Fruit fly (Drosophila melanogaster) whole organism, prepupa: ENCODE results near the gene CG42714.

Experiments
- Blimp-1 ChIP-seq: fragments of 200-800 bp; sonication (Bioruptor generic); optimal IDR thresholded peaks from 3 replicates; lab custom pipeline; 2017; ENCODE audit warnings: missing biosample characterization, missing genetic modification characterization, mild to moderate bottlenecking, moderate library complexity, missing genetic modification reagents
- CG11294 ChIP-seq: fragments of 200-800 bp; sonication (Bioruptor generic); IDR thresholded peaks from 2 replicates; pipeline ENCODE4 v1.3.6; 2022; ENCODE audit warnings: missing biosample characterization, missing genetic modification characterization
- CG11762 ChIP-seq: fragments of 200-800 bp; sonication (Bioruptor generic); optimal IDR thresholded peaks from 3 replicates; lab custom pipeline; 2016; ENCODE audit warnings: missing biosample characterization, missing genetic modification characterization; ENCODE audit not compliant: insufficient read depth
- CG11902 ChIP-seq: fragments of 200-800 bp; sonication (Bioruptor generic); optimal IDR thresholded peaks from 3 replicates; lab custom pipeline; 2016; ENCODE audit warnings: missing biosample characterization, missing genetic modification characterization
- CG15336 ChIP-seq: fragments of 200-800 bp; sonication (Bioruptor generic); IDR thresholded peaks from 2 replicates; pipeline ENCODE4 v1.3.6; 2022; ENCODE audit warnings: missing biosample characterization, missing genetic modification characterization
- CG1621 ChIP-seq: fragments of 200-800 bp; sonication (Bioruptor generic); optimal IDR thresholded peaks from 3 replicates; lab custom pipeline; 2018; ENCODE audit warnings: missing biosample characterization, mild to moderate bottlenecking, missing genetic modification characterization
- CG16779 ChIP-seq: fragments of 200-800 bp; sonication (Bioruptor generic); optimal IDR thresholded peaks from 3 replicates; lab custom pipeline; 2017; ENCODE audit warnings: missing biosample characterization, mild to moderate bottlenecking, missing genetic modification characterization
- CG3032 ChIP-seq: fragments of 200-800 bp; optimal IDR thresholded peaks from 2 replicates; lab custom pipeline; 2019; ENCODE audit warnings: missing biosample characterization, mild to moderate bottlenecking, missing genetic modification characterization, moderate library complexity
- CG31627 ChIP-seq: fragments of 200-800 bp; sonication (Bioruptor generic); optimal IDR thresholded peaks from 3 replicates; lab custom pipeline; 2016; ENCODE audit warnings: missing biosample characterization, missing genetic modification characterization
- CG32006 ChIP-seq: fragments of 200-800 bp; sonication (Bioruptor generic); optimal IDR thresholded peaks from 3 replicates; lab custom pipeline; 2017; ENCODE audit warnings: missing biosample characterization, mild to moderate bottlenecking, missing genetic modification characterization
- CG34406 ChIP-seq: fragments of 200-800 bp; sonication (Bioruptor generic); optimal IDR thresholded peaks from 3 replicates; lab custom pipeline; 2016; ENCODE audit warnings: missing biosample characterization, missing genetic modification characterization
- CG3919 ChIP-seq: fragments of 200-800 bp; sonication (Bioruptor generic); optimal IDR thresholded peaks from 3 replicates; lab custom pipeline; 2016; ENCODE audit warnings: missing biosample characterization, missing genetic modification characterization
- CG4318 ChIP-seq: fragments of 200-800 bp; sonication (Bioruptor generic); optimal IDR thresholded peaks from 3 replicates; lab custom pipeline; 2017; ENCODE audit warnings: missing biosample characterization, mild to moderate bottlenecking, missing genetic modification characterization
- CG6163 ChIP-seq: fragments of 200-800 bp; sonication (Bioruptor generic); IDR thresholded peaks from 3 replicates; pipeline ENCODE4 v1.3.6; 2022; ENCODE audit warnings: missing biosample characterization, missing genetic modification characterization
- CG6276 ChIP-seq: fragments of 200-800 bp; sonication (Bioruptor generic); optimal IDR thresholded peaks from 2 replicates; lab custom pipeline; 2017; ENCODE audit warnings: missing biosample characterization, mild to moderate bottlenecking, missing genetic modification characterization
- CG6854 ChIP-seq: fragments of 200-800 bp; sonication (Bioruptor generic); optimal IDR thresholded peaks from 2 replicates; lab custom pipeline; 2017; ENCODE audit warnings: missing biosample characterization, mild to moderate bottlenecking, missing genetic modification characterization
- CG7368 ChIP-seq: fragments of 200-800 bp; sonication (Bioruptor generic); optimal IDR thresholded peaks from 3 replicates; lab custom pipeline; 2016; ENCODE audit warnings: missing biosample characterization, missing genetic modification characterization
- CG8119 ChIP-seq: fragments of 200-800 bp; sonication (Bioruptor generic); IDR thresholded peaks from 3 replicates; pipeline ENCODE4 v1.3.6; 2022; ENCODE audit warnings: missing biosample characterization, missing genetic modification characterization
- CG8319 ChIP-seq: fragments of 200-800 bp; sonication (Bioruptor generic); optimal IDR thresholded peaks from 3 replicates; lab custom pipeline; 2016; ENCODE audit warnings: missing biosample characterization, missing genetic modification characterization
- CG9139 ChIP-seq: fragments of 200-800 bp; sonication (Bioruptor generic); optimal IDR thresholded peaks from 3 replicates; lab custom pipeline; 2017; ENCODE audit warnings: missing biosample characterization, mild to moderate bottlenecking, missing genetic modification characterization
- Eip78C ChIP-seq: fragments of 200-800 bp; sonication (Bioruptor generic); peaks from one replicate; lab custom pipeline; 2016; ENCODE audit warnings: missing biosample characterization, missing genetic modification characterization
- Eip93F ChIP-seq: fragments of 200-800 bp; sonication (Bioruptor generic); optimal IDR thresholded peaks from 2 replicates; lab custom pipeline; 2016; ENCODE audit warnings: missing biosample characterization, mild to moderate bottlenecking, missing genetic modification characterization
- Gug ChIP-seq: fragments of 200-800 bp; sonication (Bioruptor generic); IDR thresholded peaks from 2 replicates; pipeline ENCODE4 v1.3.6; 2022; ENCODE audit warnings: missing biosample characterization, missing genetic modification characterization
- Hr38 ChIP-seq: sonication (Bioruptor generic); optimal IDR thresholded peaks from 2 replicates; lab custom pipeline; 2016; ENCODE audit warnings: missing biosample characterization, missing genetic modification characterization
- Hr39 ChIP-seq: fragments of 200-800 bp; sonication (Bioruptor generic); optimal IDR thresholded peaks from 2 replicates; lab custom pipeline; 2016; ENCODE audit warnings: missing biosample characterization, missing genetic modification characterization
- Hr4 ChIP-seq: fragments of 200-800 bp; sonication (Bioruptor generic); optimal IDR thresholded peaks from 3 replicates; lab custom pipeline; 2016; ENCODE audit warnings: missing biosample characterization, missing genetic modification characterization
- Met ChIP-seq: fragments of 200-800 bp; sonication (Bioruptor generic); optimal IDR thresholded peaks from 3 replicates; lab custom pipeline; 2016; ENCODE audit warnings: missing biosample characterization, missing genetic modification characterization
- OdsH ChIP-seq: fragments of 200-800 bp; sonication (Bioruptor generic); optimal IDR thresholded peaks from 3 replicates; lab custom pipeline; 2016; ENCODE audit warnings: missing biosample characterization, missing genetic modification characterization
- Smox ChIP-seq: fragments of 200-800 bp; sonication (Bioruptor generic); optimal IDR thresholded peaks from 3 replicates; lab custom pipeline; 2016; ENCODE audit warnings: missing biosample characterization, missing genetic modification characterization
- Sox102F ChIP-seq: fragments of 200-800 bp; sonication (Bioruptor generic); optimal IDR thresholded peaks from 2 replicates; lab custom pipeline; 2016; ENCODE audit warnings: missing biosample characterization, mild to moderate bottlenecking, missing genetic modification characterization
- Sox15 ChIP-seq: fragments of 200-800 bp; sonication (Bioruptor generic); optimal IDR thresholded peaks from 3 replicates; lab custom pipeline; 2016; ENCODE audit warnings: missing biosample characterization, missing genetic modification characterization
- acj6 ChIP-seq: fragments of 200-800 bp; sonication (Bioruptor generic); optimal IDR thresholded peaks from 3 replicates; lab custom pipeline; 2016; ENCODE audit warnings: missing biosample characterization, missing genetic modification characterization
- dac ChIP-seq: fragments of 200-800 bp; sonication (Bioruptor generic); optimal IDR thresholded peaks from 2 replicates; lab custom pipeline; 2017; ENCODE audit warnings: missing biosample characterization, mild to moderate bottlenecking, missing genetic modification characterization
- dsx ChIP-seq: fragments of 200-800 bp; optimal IDR thresholded peaks from 3 replicates; lab custom pipeline; 2019; ENCODE audit warnings: missing biosample characterization, mild to moderate bottlenecking, missing genetic modification characterization, moderate library complexity; ENCODE audit not compliant: poor library complexity, severe bottlenecking
- eg ChIP-seq: fragments of 200-800 bp; sonication (Bioruptor generic); IDR thresholded peaks from 3 replicates; pipeline ENCODE4 v1.3.6; 2022; ENCODE audit warnings: missing biosample characterization, missing genetic modification characterization
- fd59A ChIP-seq: fragments of 200-800 bp; sonication (Bioruptor generic); optimal IDR thresholded peaks from 2 replicates; lab custom pipeline; 2017; ENCODE audit warnings: missing biosample characterization, mild to moderate bottlenecking, missing genetic modification characterization, missing genetic modification reagents
- fd85E ChIP-seq: fragments of 200-800 bp; sonication (Bioruptor generic); optimal IDR thresholded peaks from 3 replicates; lab custom pipeline; 2016; ENCODE audit warnings: missing biosample characterization, missing genetic modification characterization
- fkh ChIP-seq: fragments of 200-800 bp; sonication (Bioruptor generic); optimal IDR thresholded peaks from 3 replicates; lab custom pipeline; 2017; ENCODE audit warnings: missing biosample characterization, mild to moderate bottlenecking, missing genetic modification characterization, moderate library complexity
- net ChIP-seq: fragments of 200-800 bp; sonication (Bioruptor generic); optimal IDR thresholded peaks from 3 replicates; lab custom pipeline; 2016; ENCODE audit warnings: missing biosample characterization, missing genetic modification characterization
- ss ChIP-seq, 2 experiments: fragments of 200-800 bp; sonication (Bioruptor generic); optimal IDR thresholded peaks; 2 replicates in 1 of 2; 3 replicates in 1 of 2; lab custom pipeline; 2017 to 2018; ENCODE audit warnings: mild to moderate bottlenecking in 2 of 2, missing biosample characterization in 2 of 2, missing genetic modification characterization in 2 of 2, moderate library complexity in 1 of 2
- svp ChIP-seq: fragments of 200-800 bp; sonication (Bioruptor generic); peaks from one replicate; lab custom pipeline; 2016; ENCODE audit warnings: missing biosample characterization, missing genetic modification characterization

The CG42714 gene

DNA sequence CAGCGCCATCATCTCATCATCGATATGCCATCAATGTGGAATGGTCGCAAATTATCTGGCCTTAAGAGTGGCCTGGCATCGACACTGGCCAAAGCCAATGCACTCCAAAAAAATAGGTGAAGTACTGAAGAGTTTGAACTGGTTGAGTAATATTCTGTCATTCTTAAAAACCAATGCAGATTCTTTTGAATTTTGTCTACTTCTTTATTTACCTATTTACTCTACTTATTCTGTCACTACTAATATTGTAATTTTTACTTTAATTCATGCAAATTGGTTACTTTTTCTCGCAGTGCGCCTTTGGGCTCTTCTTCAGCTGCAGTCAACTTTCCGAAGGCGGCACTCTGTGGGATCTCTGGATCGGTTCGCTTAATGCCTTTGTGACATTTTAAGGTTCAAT is 35.1 kb upstream of the CG42714 start (continued):
- TF ChIP-seq ss (GFP tag; optimal IDR thresholded peaks at IDR 0.05; lab: Kevin White, UChicago) (no peak), CG15336 (GFP tag; lab: Robert Waterston, UW) (peak; percentile 49), CG8319 (GFP tag; lab: Kevin White, UChicago) (peak; percentile 59), Met (GFP tag; lab: Kevin White, UChicago) (peak; percentile 67), CG11294 (GFP tag; lab: Robert Waterston, UW) (no peak), fd85E (GFP tag; lab: Kevin White, UChicago) (no peak), OdsH (GFP tag; lab: Kevin White, UChicago) (peak; percentile 62), CG31627 (GFP tag; lab: Kevin White, UChicago) (peak; percentile 57), CG11762 (peak; percentile 21), net (GFP tag; lab: Kevin White, UChicago) (peak; percentile 46), CG3032 (tag; lab: Kevin White, UChicago) (peak; percentile 36)

DNA sequence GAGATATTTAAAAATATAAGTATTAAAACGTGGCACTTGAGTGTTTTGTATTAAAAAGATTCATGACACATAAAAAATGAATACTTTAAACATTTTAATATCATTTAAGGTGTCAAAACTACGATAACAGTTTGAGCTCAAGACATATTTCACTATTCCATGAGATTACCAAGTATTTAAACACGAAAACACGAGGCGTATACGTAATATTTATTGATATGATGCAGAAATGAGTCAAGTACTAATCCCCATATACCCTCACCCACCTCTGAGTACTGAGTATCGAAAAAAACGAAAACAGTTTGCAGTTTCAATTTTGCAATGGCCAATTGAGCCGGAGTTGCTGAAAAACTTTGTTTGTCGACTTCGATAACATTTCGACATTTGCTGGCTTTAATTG is 34.2 kb upstream of the CG42714 start:
- TF ChIP-seq OdsH (GFP tag; lab: Kevin White, UChicago) = peak; percentile 33
- no peak for TF ChIP-seq CG16779 (tag; lab: Kevin White, UChicago)
- TF ChIP-seq Met (GFP tag; lab: Kevin White, UChicago) = no peak
- no peak for TF ChIP-seq CG11762
- TF ChIP-seq Eip93F = no peak
- TF ChIP-seq acj6 (GFP tag; lab: Kevin White, UChicago) = no peak
- no peak for TF ChIP-seq CG3919 (GFP tag; lab: Kevin White, UChicago)
- no peak for TF ChIP-seq Gug
- TF ChIP-seq eg (GFP tag; lab: Robert Waterston, UW) = 0 out of 3 replicates have a peak, but pooled peaks have one; percentile 25
- TF ChIP-seq CG8119 (GFP tag; lab: Robert Waterston, UW) = peak; percentile 61; the same call in 2 of the 3 replicates
- no peak for TF ChIP-seq CG31627 (GFP tag; lab: Kevin White, UChicago)
- TF ChIP-seq svp (GFP tag; lab: Kevin White, UChicago) = peak; percentile 21
- peak; percentile 27 for TF ChIP-seq CG6276
- TF ChIP-seq CG11902 (GFP tag; lab: Kevin White, UChicago) = no peak
- peak; percentile 68 for TF ChIP-seq Hr4
- peak; percentile 87 for TF ChIP-seq Eip78C
- peak; percentile 36 for TF ChIP-seq CG4318 (GFP tag; lab: Kevin White, UChicago)
- no peak for TF ChIP-seq CG7368 (GFP tag; lab: Kevin White, UChicago)
- peak; percentile 20 for TF ChIP-seq dac (GFP tag; lab: Kevin White, UChicago)
- peak; percentile 64 for TF ChIP-seq CG32006
- TF ChIP-seq CG6854 = no peak
- TF ChIP-seq dsx (GFP tag; lab: Kevin White, UChicago) = no peak

DNA sequence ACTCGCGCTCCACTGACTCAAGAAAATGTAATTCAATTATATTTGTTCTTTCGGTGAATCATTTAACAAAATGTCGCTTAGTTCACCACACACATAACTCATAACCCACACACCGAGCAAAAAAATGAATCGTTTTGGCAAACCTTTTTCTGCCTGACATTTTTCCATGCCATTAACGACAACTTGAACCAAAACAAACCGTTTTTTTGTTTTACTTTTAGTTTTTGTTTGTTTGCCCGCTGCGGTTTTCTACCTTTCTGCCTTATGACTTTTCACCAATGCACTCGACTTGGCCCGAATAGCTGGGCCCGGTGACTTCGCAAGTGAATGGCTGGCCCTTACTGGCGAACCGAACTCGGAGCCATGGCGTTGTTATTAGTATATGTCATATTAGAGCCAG is 33.7 kb upstream of the CG42714 start:
- TF ChIP-seq CG7368 (GFP tag; lab: Kevin White, UChicago) (no peak), Blimp-1 (GFP tag; lab: Kevin White, UChicago) (no peak), CG3032 (tag; lab: Kevin White, UChicago) (no peak), CG9139 (GFP tag; lab: Kevin White, UChicago) (no peak), CG6854 (no peak), Smox (GFP tag; lab: Kevin White, UChicago) (no peak), CG3919 (GFP tag; lab: Kevin White, UChicago) (no peak), CG8119 (GFP tag; lab: Robert Waterston, UW) (no peak), svp (GFP tag; lab: Kevin White, UChicago) (no peak), dsx (GFP tag; lab: Kevin White, UChicago) (no peak), eg (GFP tag; lab: Robert Waterston, UW) (no peak), Hr38 (GFP tag; lab: Kevin White, UChicago) (no peak), dac (GFP tag; lab: Kevin White, UChicago) (no peak)

DNA sequence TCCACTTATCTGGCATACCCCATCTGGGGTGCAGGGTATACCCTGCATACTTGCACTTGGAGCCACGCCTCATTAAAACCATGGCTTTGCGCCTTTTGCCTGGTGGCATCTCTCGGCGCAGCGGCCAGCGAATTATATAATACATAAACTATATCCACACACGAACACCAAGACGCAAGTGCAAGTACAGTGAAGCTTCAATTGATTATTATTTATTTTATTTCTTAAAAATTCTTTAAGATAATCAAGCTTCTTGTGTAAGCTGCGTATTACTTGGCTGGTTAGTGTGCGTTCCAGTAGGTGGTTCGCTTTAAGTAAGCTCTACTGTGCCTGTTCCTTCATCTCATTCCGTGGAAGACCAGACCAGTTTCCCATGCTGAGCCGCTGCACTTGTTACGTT is 32.5 kb upstream of the CG42714 start:
- peak; percentile 50 for TF ChIP-seq Sox15 (GFP tag; lab: Kevin White, UChicago)
- TF ChIP-seq CG8119 (GFP tag; lab: Robert Waterston, UW) = peak; percentile 80
- TF ChIP-seq dac (GFP tag; lab: Kevin White, UChicago) = peak; percentile 26
- TF ChIP-seq Gug = peak; percentile 55
- peak; percentile 44; the same call in 1 of the 2 replicates for TF ChIP-seq CG11294 (GFP tag; lab: Robert Waterston, UW)
- TF ChIP-seq fkh (GFP tag; lab: Kevin White, UChicago) = no peak
- TF ChIP-seq CG3032 (tag; lab: Kevin White, UChicago) = peak; percentile 78
- TF ChIP-seq CG1621 = peak; percentile 54
- TF ChIP-seq dsx (GFP tag; lab: Kevin White, UChicago) = peak; percentile 77
- peak; percentile 98 for TF ChIP-seq Eip78C
- peak; percentile 17 for TF ChIP-seq Blimp-1 (GFP tag; lab: Kevin White, UChicago)
- peak; percentile 36 for TF ChIP-seq Hr39 (GFP tag; lab: Kevin White, UChicago)
- peak; percentile 88 for TF ChIP-seq CG6163 (GFP tag; lab: Robert Waterston, UW)
- peak; percentile 84 for TF ChIP-seq CG15336 (GFP tag; lab: Robert Waterston, UW)
- peak; percentile 59 for TF ChIP-seq fd59A (GFP tag; lab: Kevin White, UChicago)
- TF ChIP-seq CG31627 (GFP tag; lab: Kevin White, UChicago) = peak; percentile 45
- peak; percentile 71 for TF ChIP-seq CG34406
- peak; percentile 67 for TF ChIP-seq Sox102F
- peak; percentile 82 for TF ChIP-seq Hr4
- TF ChIP-seq Hr38 (GFP tag; lab: Kevin White, UChicago) = no peak
- TF ChIP-seq CG3919 (GFP tag; lab: Kevin White, UChicago) = peak; percentile 89
- peak; percentile 15 for TF ChIP-seq CG11902 (GFP tag; lab: Kevin White, UChicago)
- peak; percentile 81 for TF ChIP-seq CG32006
- peak; percentile 71 for TF ChIP-seq Met (GFP tag; lab: Kevin White, UChicago)
